Fruit fly (Drosophila melanogaster): ENCODE measurements around the gene Pde1c.

Gene Pde1c

dm6 chr2L:11968581-11969272 is 40.4 kb upstream of the Pde1c start (continued):
- TF ChIP-seq CG3032 (tag; optimal IDR thresholded peaks at IDR 0.05) (peak; percentile 47), CG11902 (GFP tag; optimal IDR thresholded peaks at IDR 0.05) (peak; percentile 50), lz (GFP tag; optimal IDR thresholded peaks at IDR 0.05) (peak; percentile 66), Sox102F (GFP tag; optimal IDR thresholded peaks at IDR 0.05) (peak; percentile 34), CG10669 (GFP tag; optimal IDR thresholded peaks at IDR 0.05) (peak; percentile 59), Lpt (GFP tag; optimal IDR thresholded peaks at IDR 0.05) (peak; percentile 45), fkh (GFP tag; optimal IDR thresholded peaks at IDR 0.05) (no peak), net (GFP tag; optimal IDR thresholded peaks at IDR 0.05) (peak; percentile 2), eg (GFP tag; IDR thresholded peaks at IDR 0.05) (no peak), CG15336 (GFP tag; IDR thresholded peaks at IDR 0.05) (peak; percentile 26; the same call in 1 of the 2 replicates), CG1621 (tag; optimal IDR thresholded peaks at IDR 0.05) (no peak), OdsH (GFP tag; optimal IDR thresholded peaks at IDR 0.05) (peak; percentile 35), svp (GFP tag) (peak; percentile 87), Gug (GFP tag; IDR thresholded peaks at IDR 0.05) (no peak), pdm3 (GFP tag; optimal IDR thresholded peaks at IDR 0.05) (peak; percentile 70), ss (GFP tag; optimal IDR thresholded peaks at IDR 0.05) (peak; percentile 24 to 46), Hr39 (GFP tag; optimal IDR thresholded peaks at IDR 0.05) (peak; percentile 59), CG11294 (GFP tag; IDR thresholded peaks at IDR 0.05) (0 out of 2 replicates have a peak, but pooled peaks have one; percentile 17), Eip93F (GFP tag; optimal IDR thresholded peaks at IDR 0.05) (no peak), Eip78C (GFP tag) (peak; percentile 91), CG9139 (GFP tag; optimal IDR thresholded peaks at IDR 0.05) (no peak), CG7368 (GFP tag; optimal IDR thresholded peaks at IDR 0.05) (peak; percentile 32), CG6792 (GFP tag; optimal IDR thresholded peaks at IDR 0.05) (peak; percentile 51), CG3919 (GFP tag; optimal IDR thresholded peaks at IDR 0.05) (peak; percentile 63), CG8632 (GFP tag; optimal IDR thresholded peaks at IDR 0.05) (peak; percentile 31), Sox15 (GFP tag; optimal IDR thresholded peaks at IDR 0.05) (peak; percentile 45), Ets96B (tag; optimal IDR thresholded peaks at IDR 0.05) (peak; percentile 31), Smox (GFP tag; optimal IDR thresholded peaks at IDR 0.05) (peak; percentile 52), CG8119 (GFP tag; IDR thresholded peaks at IDR 0.05) (peak; percentile 56), CG8319 (GFP tag; optimal IDR thresholded peaks at IDR 0.05) (no peak), CG6808 (GFP tag; optimal IDR thresholded peaks at IDR 0.05) (peak; percentile 60), CG34406 (GFP tag; optimal IDR thresholded peaks at IDR 0.05) (peak; percentile 47), CG32006 (GFP tag; optimal IDR thresholded peaks at IDR 0.05) (peak; percentile 69), CG10631 (GFP tag; optimal IDR thresholded peaks at IDR 0.05) (peak; percentile 63), Hr38 (GFP tag; optimal IDR thresholded peaks at IDR 0.05) (no peak)

dm6 chr2L:11965610-11966594 is 37.5 kb upstream of the Pde1c start:
- TF ChIP-seq fd59A (GFP tag; optimal IDR thresholded peaks at IDR 0.05): peak; percentile 67
- TF ChIP-seq CG3919 (GFP tag; optimal IDR thresholded peaks at IDR 0.05): peak; percentile 7
- no peak for TF ChIP-seq CG16779 (tag; optimal IDR thresholded peaks at IDR 0.05)
- TF ChIP-seq CG15336 (GFP tag; IDR thresholded peaks at IDR 0.05): no peak
- no peak for TF ChIP-seq Hr38 (GFP tag; optimal IDR thresholded peaks at IDR 0.05)
- TF ChIP-seq Met (GFP tag; optimal IDR thresholded peaks at IDR 0.05): peak; percentile 54
- no peak for TF ChIP-seq CG11294 (GFP tag; IDR thresholded peaks at IDR 0.05)
- peak; percentile 1 to 50 for TF ChIP-seq ss (GFP tag; optimal IDR thresholded peaks at IDR 0.05)
- TF ChIP-seq Eip93F (GFP tag; optimal IDR thresholded peaks at IDR 0.05): no peak
- TF ChIP-seq CG6276 (GFP tag; optimal IDR thresholded peaks at IDR 0.05): peak; percentile 14
- TF ChIP-seq spab (GFP tag; optimal IDR thresholded peaks at IDR 0.05): no peak
- TF ChIP-seq Ets21C (GFP tag; optimal IDR thresholded peaks at IDR 0.05): peak; percentile 37
- no peak for TF ChIP-seq Ets96B (tag; optimal IDR thresholded peaks at IDR 0.05)
- TF ChIP-seq CG6163 (GFP tag; IDR thresholded peaks at IDR 0.05): 0 out of 3 replicates have a peak, but pooled peaks have one; percentile 36
- peak; percentile 85 for TF ChIP-seq svp (GFP tag)
- peak; percentile 42 for TF ChIP-seq Sox14 (GFP tag; optimal IDR thresholded peaks at IDR 0.05)
- TF ChIP-seq CG9139 (GFP tag; optimal IDR thresholded peaks at IDR 0.05): no peak
- TF ChIP-seq esn (GFP tag; optimal IDR thresholded peaks at IDR 0.05): peak; percentile 77
- peak; percentile 39 for TF ChIP-seq CG8632 (GFP tag; optimal IDR thresholded peaks at IDR 0.05)
- TF ChIP-seq Eip75B (GFP tag; optimal IDR thresholded peaks at IDR 0.05): peak; percentile 57
- TF ChIP-seq CG1621 (tag; optimal IDR thresholded peaks at IDR 0.05): no peak
- peak; percentile 24 for TF ChIP-seq Lpt (GFP tag; optimal IDR thresholded peaks at IDR 0.05)
- peak; percentile 27 for TF ChIP-seq Sox102F (GFP tag; optimal IDR thresholded peaks at IDR 0.05)
- TF ChIP-seq Eip78C (GFP tag): peak; percentile 83
- TF ChIP-seq CG6792 (GFP tag; optimal IDR thresholded peaks at IDR 0.05): peak; percentile 20
- TF ChIP-seq CG6808 (GFP tag; optimal IDR thresholded peaks at IDR 0.05): peak; percentile 62
- TF ChIP-seq fkh (GFP tag; optimal IDR thresholded peaks at IDR 0.05): no peak
- TF ChIP-seq CG32006 (GFP tag; optimal IDR thresholded peaks at IDR 0.05): peak; percentile 48
- TF ChIP-seq CG3032 (tag; optimal IDR thresholded peaks at IDR 0.05): peak; percentile 13

Data from whole organism, prepupa.